Fruit fly (Drosophila melanogaster): ENCODE results near the gene TAF1B.

DNA sequence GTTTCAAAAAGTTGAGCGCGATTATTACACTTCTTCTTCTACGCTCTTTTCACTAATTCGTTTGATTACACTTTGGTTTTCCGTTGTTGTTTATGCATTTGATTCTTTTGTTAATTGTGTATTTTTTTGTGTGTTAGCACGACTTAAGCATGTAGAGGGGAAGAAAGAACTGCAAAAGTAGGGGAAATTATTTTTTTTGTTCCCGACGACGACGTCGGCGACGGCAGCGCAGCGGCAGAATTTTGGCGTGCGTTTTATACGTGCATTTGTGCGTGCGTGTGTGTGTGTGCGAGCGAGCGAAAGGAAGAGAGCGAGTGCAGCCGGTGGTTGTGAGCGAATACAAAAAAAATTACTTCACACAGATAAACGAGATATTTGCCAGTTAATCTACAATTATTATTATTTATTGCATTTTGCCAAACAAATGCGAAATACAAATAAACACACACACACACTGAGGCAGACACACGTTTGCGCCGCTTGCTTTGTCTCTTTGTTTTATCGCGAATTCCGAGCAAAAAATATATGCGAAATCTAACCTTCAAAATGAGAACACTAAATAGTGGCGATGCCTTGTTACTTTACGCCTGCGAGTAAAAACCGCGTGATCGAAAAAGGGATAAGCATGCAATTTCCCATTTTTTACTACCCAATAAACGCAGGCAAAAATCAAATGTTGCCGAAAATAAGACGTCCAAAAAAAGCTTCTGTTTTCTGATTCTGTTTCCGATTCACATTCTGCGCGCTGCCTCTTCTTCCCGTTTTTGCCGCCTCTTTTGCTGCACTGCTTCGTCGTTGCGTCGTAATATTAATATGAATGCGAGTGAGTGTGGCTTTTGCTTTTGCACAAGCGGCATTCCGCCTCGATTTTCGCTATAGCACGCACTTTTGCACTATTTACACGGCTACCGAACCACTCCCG lies 10.3 kb downstream of the TAF1B start:
- TF ChIP-seq CG8478 (optimal IDR thresholded peaks at IDR 0.05) (peak; percentile 32), usp (GFP tag; optimal IDR thresholded peaks at IDR 0.05) (no peak), EcR (GFP tag; optimal IDR thresholded peaks at IDR 0.05) (no peak), psq (optimal IDR thresholded peaks at IDR 0.05) (peak; percentile 32), pan (optimal IDR thresholded peaks at IDR 0.05) (no peak)

Measured in whole organism.